Worm (Caenorhabditis elegans) whole organism, L4 larva: Measurements from ENCODE around the gene chil-13.

Experiments used
- T26A8.4 ChIP-seq: fragments of 200-800 bp; sonication (Bioruptor generic); IDR thresholded peaks from 2 replicates; pipeline ENCODE4 v1.3.6; 2022; ENCODE audit warnings: missing genetic modification characterization, missing compliant biosample characterization
- Y48G9A.11 ChIP-seq: fragments of 200-800 bp; sonication (Bioruptor generic); IDR thresholded peaks from 2 replicates; pipeline ENCODE4 v1.3.6; 2022; ENCODE audit warnings: missing genetic modification reagents, missing genetic modification characterization, missing compliant biosample characterization
- Y5F2A.4 ChIP-seq: fragments of 200-800 bp; sonication (Bioruptor generic); optimal IDR thresholded peaks from 2 replicates; lab custom pipeline; 2018; ENCODE audit warnings: mild to moderate bottlenecking, missing genetic modification characterization, missing compliant biosample characterization
- Y75B8A.6 ChIP-seq: fragments of 200-800 bp; sonication (Bioruptor generic); IDR thresholded peaks from 2 replicates; pipeline ENCODE4 v1.3.6; 2022; ENCODE audit warnings: missing genetic modification reagents, missing genetic modification characterization, missing compliant biosample characterization
- ZK337.2 ChIP-seq: fragments of 200-800 bp; sonication (Bioruptor generic); IDR thresholded peaks from 2 replicates; pipeline ENCODE4 v1.3.6; 2022; ENCODE audit warnings: missing genetic modification reagents, missing genetic modification characterization, missing compliant biosample characterization
- aha-1 ChIP-seq: fragments of 150-350 bp; peaks from one replicate; lab custom pipeline; 2014; ENCODE audit warnings: missing biosample characterization, missing genetic modification characterization
- ceh-32 ChIP-seq: sonication (generic microtip); optimal IDR thresholded peaks from 2 replicates; lab custom pipeline; 2016; ENCODE audit warnings: mild to moderate bottlenecking, missing genetic modification characterization, missing compliant biosample characterization; ENCODE audit not compliant: poor library complexity
- daf-16 ChIP-seq, 3 experiments: sonication (generic microtip); optimal IDR thresholded peaks; 2 replicates each; lab custom pipeline; 2016 to 2017; ENCODE audit warnings: missing genetic modification characterization in 3 of 3, missing genetic modification reagents in 3 of 3, mild to moderate bottlenecking in 2 of 3, missing compliant biosample characterization in 2 of 3, missing biosample characterization in 1 of 3, moderate library complexity in 1 of 3
- daf-19 ChIP-seq: fragments of 200-800 bp; sonication (Bioruptor generic); conservative IDR thresholded peaks from 2 replicates; pipeline ENCODE4 v1.3.6; 2022; ENCODE audit warnings: missing genetic modification characterization, missing compliant biosample characterization
- dmd-6 ChIP-seq: fragments of 200-800 bp; sonication (Bioruptor generic); IDR thresholded peaks from 2 replicates; pipeline ENCODE4 v1.3.6; 2022; ENCODE audit warnings: missing genetic modification reagents, missing genetic modification characterization, missing compliant biosample characterization
- dmd-9 ChIP-seq: fragments of 200-800 bp; sonication (Bioruptor generic); IDR thresholded peaks from 2 replicates; pipeline ENCODE4 v1.3.6; 2022; ENCODE audit warnings: missing genetic modification reagents, missing genetic modification characterization, missing compliant biosample characterization
- dpl-1 ChIP-seq: fragments of 150-350 bp; optimal IDR thresholded peaks from 2 replicates; lab custom pipeline; 2014; ENCODE audit warnings: missing biosample characterization, missing genetic modification reagents, missing genetic modification characterization
- egl-43 ChIP-seq: fragments of 200-800 bp; sonication (Bioruptor generic); IDR thresholded peaks from 2 replicates; pipeline ENCODE4 v1.3.6; 2022; ENCODE audit warnings: missing genetic modification reagents, missing genetic modification characterization, missing compliant biosample characterization
- hif-1 ChIP-seq, 2 experiments: sonication (generic microtip); optimal IDR thresholded peaks; 2 replicates each; lab custom pipeline; 2016 to 2017; ENCODE audit warnings: missing compliant biosample characterization in 2 of 2, missing genetic modification characterization in 2 of 2, missing genetic modification reagents in 2 of 2, missing genotype in 2 of 2, mild to moderate bottlenecking in 1 of 2
- lim-7 ChIP-seq: fragments of 200-800 bp; sonication (Bioruptor generic); IDR thresholded peaks from 2 replicates; pipeline ENCODE4 v1.3.6; 2022; ENCODE audit warnings: missing genetic modification characterization, missing compliant biosample characterization
- lin-15B ChIP-seq: fragments of 150-350 bp; sonication (generic microtip); optimal IDR thresholded peaks from 3 replicates; lab custom pipeline; 2014; ENCODE audit warnings: missing biosample characterization, missing genetic modification characterization
- lin-39 ChIP-seq: fragments of 150-350 bp; optimal IDR thresholded peaks from 2 replicates; lab custom pipeline; 2014; ENCODE audit warnings: missing biosample characterization, missing genetic modification reagents, missing genetic modification characterization
- lsy-2 ChIP-seq, 2 experiments: fragments of 150-350 bp in 1 of 2; sonication (generic microtip) in 1 of 2; optimal IDR thresholded peaks; 2 replicates each; lab custom pipeline; 2014 to 2017; ENCODE audit warnings: missing biosample characterization in 2 of 2, missing genetic modification characterization in 2 of 2
- mdl-1 ChIP-seq, 2 experiments: fragments of 150-350 bp in 1 of 2; sonication (generic microtip) in 1 of 2; optimal IDR thresholded peaks; 2 replicates each; lab custom pipeline; 2014 to 2017; ENCODE audit warnings: missing biosample characterization in 2 of 2, missing genetic modification characterization in 2 of 2
- mxl-2 ChIP-seq: fragments of 200-800 bp; sonication (Bioruptor generic); conservative IDR thresholded peaks from 2 replicates; pipeline ENCODE4 v1.3.6; 2022; ENCODE audit warnings: missing genetic modification reagents, missing genetic modification characterization, missing compliant biosample characterization
- nhr-25 ChIP-seq: sonication (generic microtip); optimal IDR thresholded peaks from 2 replicates; lab custom pipeline; 2017; ENCODE audit warnings: missing genetic modification characterization, mild to moderate bottlenecking, missing compliant biosample characterization, antibody characterized with exemption, moderate library complexity, borderline replicate concordance; ENCODE audit not compliant: insufficient read depth
- nhr-28 ChIP-seq: fragments of 150-350 bp; optimal IDR thresholded peaks from 2 replicates; lab custom pipeline; 2014; ENCODE audit warnings: missing biosample characterization, missing genetic modification characterization
- nhr-41 ChIP-seq: fragments of 200-800 bp; sonication (Bioruptor generic); IDR thresholded peaks from 2 replicates; pipeline ENCODE4 v1.3.6; 2022; ENCODE audit warnings: missing genetic modification reagents, missing genetic modification characterization, missing compliant biosample characterization
- nhr-48 ChIP-seq: sonication (generic microtip); optimal IDR thresholded peaks from 2 replicates; lab custom pipeline; 2016; ENCODE audit warnings: mild to moderate bottlenecking, missing genetic modification characterization, missing compliant biosample characterization
- pha-4 ChIP-seq, 2 experiments: fragments of 150-350 bp in 1 of 2; fragments of 200-800 bp in 1 of 2; sonication (Bioruptor generic) in 1 of 2; IDR thresholded peaks in 1 of 2; optimal IDR thresholded peaks in 1 of 2; 2 replicates each; pipeline versions ENCODE4 v1.3.6 to Lab custom; 2014 to 2022; ENCODE audit warnings: missing genetic modification characterization in 2 of 2, missing genetic modification reagents in 2 of 2, missing biosample characterization in 1 of 2, missing compliant biosample characterization in 1 of 2
- snpc-4 ChIP-seq: fragments of 150-350 bp; optimal IDR thresholded peaks from 2 replicates; lab custom pipeline; 2014; ENCODE audit warnings: missing biosample characterization, missing genetic modification characterization
- spr-1 ChIP-seq: sonication (generic microtip); optimal IDR thresholded peaks from 2 replicates; lab custom pipeline; 2016; ENCODE audit warnings: mild to moderate bottlenecking, missing genetic modification characterization, missing compliant biosample characterization
- spr-3 ChIP-seq: fragments of 200-800 bp; sonication (Bioruptor generic); optimal IDR thresholded peaks from 2 replicates; lab custom pipeline; 2018; ENCODE audit warnings: mild to moderate bottlenecking, missing genetic modification characterization, missing compliant biosample characterization
- unc-130 ChIP-seq: sonication (generic microtip); optimal IDR thresholded peaks from 2 replicates; lab custom pipeline; 2016; ENCODE audit warnings: missing genetic modification reagents, missing genetic modification characterization, missing compliant biosample characterization
- unc-62 ChIP-seq, 3 experiments: fragments of 150-350 bp in 1 of 3; sonication (generic microtip); optimal IDR thresholded peaks in 2 of 3; peaks in 1 of 3; 1 replicate in 1 of 3; 2 replicates in 2 of 3; lab custom pipeline; 2014 to 2017; ENCODE audit warnings: missing biosample characterization in 3 of 3, missing genetic modification characterization in 3 of 3, missing genetic modification reagents in 3 of 3, missing genotype in 1 of 3
- zag-1 ChIP-seq: fragments of 150-350 bp; optimal IDR thresholded peaks from 2 replicates; lab custom pipeline; 2014; ENCODE audit warnings: missing biosample characterization, missing genetic modification characterization
- zip-2 ChIP-seq: fragments of 150-350 bp; optimal IDR thresholded peaks from 2 replicates; lab custom pipeline; 2014; ENCODE audit warnings: missing biosample characterization, missing genetic modification characterization

The chil-13 gene

ce11 chrII:9441838-9442237, 3.7 kb upstream of the chil-13 start, which contains the start of gene chil-16:
chil-16 (minus strand) TSS chrII:9441938.
- TF ChIP-seq nhr-28 (tag; lab: Kevin White, UChicago), result no peak
- TF ChIP-seq nhr-48 (tag; lab: Kevin White, UChicago), result no peak
- no peak for TF ChIP-seq Y48G9A.11 (GFP tag; lab: Robert Waterston, UW)
- no peak for TF ChIP-seq mdl-1 (tag; optimal IDR thresholded peaks at IDR 0.05; lab: Kevin White, UChicago)
- TF ChIP-seq daf-19 (GFP tag; lab: Robert Waterston, UW), result no peak
- no peak for TF ChIP-seq lsy-2 (tag; optimal IDR thresholded peaks at IDR 0.05; lab: Kevin White, UChicago)
- TF ChIP-seq daf-16 (GFP tag; optimal IDR thresholded peaks at IDR 0.05; lab: Kevin White, UChicago), result no peak
- TF ChIP-seq daf-16 (tag; optimal IDR thresholded peaks at IDR 0.05; lab: Kevin White, UChicago), result no peak
- no peak for TF ChIP-seq ZK337.2 (GFP tag; lab: Robert Waterston, UW)

DNA sequence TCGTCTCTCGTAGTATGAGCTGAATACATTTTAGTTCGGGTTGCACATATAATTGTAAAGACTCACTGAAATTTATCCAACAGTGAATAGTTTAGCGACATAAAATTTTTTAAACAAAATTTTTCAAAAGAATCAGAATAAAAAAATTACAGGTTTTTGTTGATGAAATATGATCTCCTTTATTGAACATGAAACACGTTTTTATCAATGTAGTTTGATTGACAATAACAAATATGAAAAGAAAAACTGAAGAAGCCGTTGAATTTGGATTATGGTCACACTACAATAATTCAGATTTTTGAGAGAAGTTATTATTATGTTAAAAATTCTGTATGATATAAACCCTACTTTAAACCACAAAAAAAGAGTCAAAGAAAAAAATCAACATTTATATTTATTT, 1.9 kb upstream of the chil-13 start, which contains the start of gene chil-17:
TSS of gene chil-17 (minus strand) at position 101 of the 400 bp plus-strand sequence.
- TF ChIP-seq snpc-4, result no peak
- TF ChIP-seq lin-39, result no peak
- TF ChIP-seq nhr-48 (tag; lab: Kevin White, UChicago), result no peak
- TF ChIP-seq ceh-32 (tag; lab: Kevin White, UChicago), result no peak
- no peak for TF ChIP-seq hif-1 (tag; optimal IDR thresholded peaks at IDR 0.05; lab: Kevin White, UChicago)
- no peak for TF ChIP-seq zip-2
- TF ChIP-seq egl-43 (GFP tag; lab: Robert Waterston, UW), result no peak

- peak in 1 of 2 experiments; percentile 91 for TF ChIP-seq unc-62 (GFP tag; optimal IDR thresholded peaks at IDR 0.05 in 1 of 2; lab: Kevin White, UChicago)
- no peak for TF ChIP-seq unc-62 (tag; optimal IDR thresholded peaks at IDR 0.05; lab: Kevin White, UChicago)
- peak; percentile 3 for TF ChIP-seq aha-1 (tag; lab: Kevin White, UChicago)
- no peak for TF ChIP-seq nhr-41 (GFP tag; lab: Robert Waterston, UW)
Measured at ce11 chrII:9438853-9439252, 726 bp upstream of the chil-13 start.

ce11 chrII:9436009-9436408, 2.1 kb downstream of the chil-13 start, which contains the start of gene kin-16:
kin-16 (minus strand) TSS chrII:9436109.
- TF ChIP-seq dmd-9, result no peak
- TF ChIP-seq dmd-6, result no peak
- TF ChIP-seq mxl-2 (GFP tag; lab: Robert Waterston, UW), result no peak
- TF ChIP-seq nhr-28 (tag; lab: Kevin White, UChicago), result no peak
- no peak for TF ChIP-seq pha-4 (GFP tag; IDR thresholded peaks at IDR 0.05; lab: Robert Waterston, UW)
- no peak for TF ChIP-seq pha-4 (tag; optimal IDR thresholded peaks at IDR 0.05; lab: Kevin White, UChicago)
- TF ChIP-seq nhr-25 (tag; lab: Kevin White, UChicago), result no peak
- no peak for TF ChIP-seq unc-130 (GFP tag; lab: Kevin White, UChicago)
- no peak for TF ChIP-seq zag-1 (tag; lab: Kevin White, UChicago)
- TF ChIP-seq Y5F2A.4 (GFP tag; lab: Kevin White, UChicago), result no peak
- no peak for TF ChIP-seq egl-43 (GFP tag; lab: Robert Waterston, UW)
- TF ChIP-seq Y75B8A.6, result no peak
- TF ChIP-seq spr-1 (tag; lab: Kevin White, UChicago), result no peak
- TF ChIP-seq lim-7, result no peak

- TF ChIP-seq spr-3 (GFP tag; lab: Kevin White, UChicago) (no peak), T26A8.4 (GFP tag; lab: Robert Waterston, UW) (no peak), unc-62 (GFP tag; optimal IDR thresholded peaks at IDR 0.05 in 1 of 2; lab: Kevin White, UChicago) (no peak), unc-62 (tag; optimal IDR thresholded peaks at IDR 0.05; lab: Kevin White, UChicago) (no peak), Y75B8A.6 (no peak), dpl-1 (no peak), snpc-4 (no peak), lin-15B (tag; lab: Kevin White, UChicago) (no peak)
Measured at ce11 chrII:9433609-9434008, 4.5 kb downstream of the chil-13 start, which contains the start of gene kin-15. kin-15 (minus strand) TSS chrII:9433709.
